Fruit fly (Drosophila melanogaster) whole organism, prepupa: ENCODE measurements around the gene CG9609.

Source experiments
- CG11294 ChIP-seq: fragments of 200-800 bp; sonication (Bioruptor generic); IDR thresholded peaks from 2 replicates; pipeline ENCODE4 v1.3.6; 2022; ENCODE audit warnings: missing biosample characterization, missing genetic modification characterization
- CG31627 ChIP-seq: fragments of 200-800 bp; sonication (Bioruptor generic); optimal IDR thresholded peaks from 3 replicates; lab custom pipeline; 2016; ENCODE audit warnings: missing biosample characterization, missing genetic modification characterization
- CG6808 ChIP-seq: fragments of 200-800 bp; sonication (Bioruptor generic); optimal IDR thresholded peaks from 3 replicates; lab custom pipeline; 2017; ENCODE audit warnings: missing biosample characterization, missing genetic modification characterization, mild to moderate bottlenecking, moderate library complexity, missing genetic modification reagents
- CG6854 ChIP-seq: fragments of 200-800 bp; sonication (Bioruptor generic); optimal IDR thresholded peaks from 2 replicates; lab custom pipeline; 2017; ENCODE audit warnings: missing biosample characterization, mild to moderate bottlenecking, missing genetic modification characterization
- Eip75B ChIP-seq: fragments of 200-800 bp; sonication (Bioruptor generic); optimal IDR thresholded peaks from 3 replicates; lab custom pipeline; 2016; ENCODE audit warnings: missing biosample characterization, missing genetic modification characterization
- Eip93F ChIP-seq: fragments of 200-800 bp; sonication (Bioruptor generic); optimal IDR thresholded peaks from 2 replicates; lab custom pipeline; 2016; ENCODE audit warnings: missing biosample characterization, mild to moderate bottlenecking, missing genetic modification characterization
- Met ChIP-seq: fragments of 200-800 bp; sonication (Bioruptor generic); optimal IDR thresholded peaks from 3 replicates; lab custom pipeline; 2016; ENCODE audit warnings: missing biosample characterization, missing genetic modification characterization
- dac ChIP-seq: fragments of 200-800 bp; sonication (Bioruptor generic); optimal IDR thresholded peaks from 2 replicates; lab custom pipeline; 2017; ENCODE audit warnings: missing biosample characterization, mild to moderate bottlenecking, missing genetic modification characterization
- fkh ChIP-seq: fragments of 200-800 bp; sonication (Bioruptor generic); optimal IDR thresholded peaks from 3 replicates; lab custom pipeline; 2017; ENCODE audit warnings: missing biosample characterization, mild to moderate bottlenecking, missing genetic modification characterization, moderate library complexity
- pdm3 ChIP-seq: fragments of 200-800 bp; sonication (Bioruptor generic); optimal IDR thresholded peaks from 3 replicates; lab custom pipeline; 2016; ENCODE audit warnings: missing biosample characterization, missing genetic modification characterization

DNA sequence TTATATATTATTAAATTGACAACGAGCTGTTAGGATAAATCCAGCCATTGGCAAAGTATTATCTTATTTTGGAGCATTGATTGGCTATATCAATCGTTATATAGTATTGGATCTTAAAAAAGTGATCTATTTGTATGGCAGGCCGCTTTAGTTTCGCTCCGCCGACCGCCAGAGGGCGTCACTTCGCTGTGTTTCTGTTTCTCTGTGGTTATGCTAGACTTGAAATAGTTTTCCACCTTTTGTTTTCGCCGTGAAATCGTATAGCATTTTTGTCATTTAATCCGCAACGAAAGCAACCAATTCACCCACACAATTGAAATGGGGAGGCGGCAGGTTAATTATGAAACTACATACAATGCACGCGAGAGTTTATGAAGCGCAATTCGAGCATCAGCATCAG, 40.0 kb downstream of the CG9609 start:
- TF ChIP-seq fkh = no peak
- TF ChIP-seq pdm3 = no peak
- TF ChIP-seq CG6854 (GFP tag; lab: Kevin White, UChicago) = no peak
- TF ChIP-seq dac (GFP tag; lab: Kevin White, UChicago) = no peak
- TF ChIP-seq Met = no peak
- no peak for TF ChIP-seq CG11294 (GFP tag; lab: Robert Waterston, UW)
- TF ChIP-seq CG31627 (GFP tag; lab: Kevin White, UChicago) = no peak
- no peak for TF ChIP-seq Eip93F
- TF ChIP-seq Eip75B = no peak
- TF ChIP-seq CG6808 (GFP tag; lab: Kevin White, UChicago) = no peak
